Fruit fly (Drosophila melanogaster) S2 (cell line): ENCODE results near the gene cona.
A peak's percentile ranks its signal among the peaks of the same experiment; 100 is the strongest.

ENCODE experiments used
- CG8478 ChIP-seq: fragments of >200 bp; optimal IDR thresholded peaks from 2 replicates; lab custom pipeline; 2018
- CTCF ChIP-seq, 2 experiments: fragments of >200 bp; optimal IDR thresholded peaks; 2 replicates each; lab custom pipeline; 2018

cona gene

DNA sequence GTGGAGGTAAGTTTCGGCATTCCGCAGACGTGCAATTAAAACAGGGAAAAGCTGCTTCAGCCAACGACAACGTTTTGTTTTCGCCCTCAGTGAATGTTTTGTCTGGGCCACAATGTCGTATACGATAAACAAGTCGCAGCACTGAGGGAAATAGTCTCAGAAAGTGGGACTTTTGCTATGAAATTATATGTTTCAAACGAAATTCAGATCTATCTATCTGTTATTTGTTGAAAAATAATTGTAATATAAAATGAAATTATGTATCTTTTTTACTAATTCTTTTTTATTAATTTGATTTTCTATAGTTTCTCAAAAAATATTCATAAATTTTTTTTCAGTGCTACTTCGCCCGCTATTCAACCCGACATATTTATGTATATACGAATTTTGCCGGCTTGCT is 7.8 kb downstream of the cona start:
- TF ChIP-seq CG8478 (lab: Kevin White, UChicago) = no peak
- no peak for TF ChIP-seq CTCF (optimal IDR thresholded peaks at IDR 0.05; lab: Kevin White, UChicago)

DNA sequence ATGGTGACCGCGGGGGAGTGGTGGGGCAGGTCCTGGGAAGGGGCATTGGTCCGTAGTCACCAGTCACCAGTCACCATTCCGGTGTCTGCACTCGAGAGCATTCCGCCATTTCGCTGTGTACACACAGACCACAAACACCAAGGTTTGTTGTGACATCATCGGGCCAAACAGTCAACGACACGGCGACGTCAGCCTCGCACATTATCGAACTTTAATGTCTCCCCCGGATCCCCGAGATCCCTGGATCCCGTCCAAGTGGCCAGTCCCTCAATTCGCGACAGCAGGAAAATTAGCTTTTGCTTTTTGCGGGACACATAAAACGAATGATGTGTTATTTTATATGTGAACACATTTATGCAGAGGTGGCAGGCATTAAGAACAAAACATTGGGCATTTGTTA is 9.2 kb downstream of the cona start:
- no peak for TF ChIP-seq CTCF (optimal IDR thresholded peaks at IDR 0.05; lab: Kevin White, UChicago)
- TF ChIP-seq CG8478 (lab: Kevin White, UChicago) = no peak

DNA sequence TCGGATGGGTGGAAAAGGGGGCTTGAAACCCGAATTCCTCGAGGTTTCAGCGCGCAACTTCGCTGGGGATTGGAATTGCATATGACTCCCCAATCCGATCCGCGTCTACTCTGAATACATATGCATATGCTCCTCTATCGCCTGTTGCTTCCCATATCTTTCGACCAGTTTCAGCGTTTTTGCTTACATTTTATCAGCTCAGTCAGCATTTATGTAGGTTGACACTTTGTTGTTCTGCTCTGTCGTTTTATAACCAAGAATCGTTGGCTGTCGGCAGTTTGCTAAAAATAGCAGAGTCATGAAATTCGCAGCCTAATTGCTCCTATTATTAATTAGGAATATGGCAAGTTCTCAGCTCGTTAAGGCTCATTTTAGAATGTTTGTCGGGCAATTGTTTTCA is 10.1 kb downstream of the cona start:
- TF ChIP-seq CTCF (optimal IDR thresholded peaks at IDR 0.05; lab: Kevin White, UChicago) = no peak
- no peak for TF ChIP-seq CG8478 (lab: Kevin White, UChicago)

DNA sequence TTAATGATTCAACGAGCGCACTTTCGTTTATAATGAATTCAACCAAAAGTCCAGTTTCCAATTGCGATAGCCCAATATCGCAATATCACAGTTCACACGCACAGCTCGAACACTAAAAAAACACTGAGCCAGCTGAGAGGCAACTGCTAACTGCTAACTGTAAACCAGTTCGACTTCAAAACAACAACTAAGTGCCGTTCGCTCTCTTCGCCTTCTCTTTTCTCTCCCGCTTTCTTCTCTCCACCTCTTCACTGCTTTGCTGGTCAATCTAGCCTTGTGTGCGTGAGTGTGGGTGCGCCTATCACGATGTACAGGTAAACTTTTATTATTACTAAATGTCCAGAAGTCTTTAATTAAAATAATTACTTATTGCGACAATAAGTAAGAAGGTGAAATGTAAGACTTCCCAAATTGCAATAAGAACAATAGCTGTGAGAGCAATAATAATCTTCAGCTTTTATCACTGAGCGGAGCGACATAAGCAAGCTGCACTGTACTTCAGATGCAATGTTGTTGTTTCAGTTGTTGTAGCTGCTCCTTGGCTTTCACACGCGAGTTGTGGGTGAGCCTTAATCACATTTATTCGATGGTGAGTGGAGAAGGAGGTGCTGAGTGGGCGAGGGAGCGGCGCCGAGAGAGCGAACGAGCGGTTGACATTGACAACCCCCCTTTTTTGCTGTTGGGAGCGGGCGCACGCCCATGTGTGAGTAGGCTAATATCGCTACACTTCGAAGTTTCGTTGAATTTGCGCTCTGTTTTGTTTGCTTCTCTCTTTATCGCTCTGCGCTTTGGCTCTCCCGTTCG is 11.4 kb downstream of the cona start, which contains the start of gene Vti1b:
Gene Vti1b (plus strand): TSS at position 195 of the 804 bp plus-strand sequence.
- TF ChIP-seq CG8478 (lab: Kevin White, UChicago) (no peak), CTCF (optimal IDR thresholded peaks at IDR 0.05; lab: Kevin White, UChicago) (no peak)

DNA sequence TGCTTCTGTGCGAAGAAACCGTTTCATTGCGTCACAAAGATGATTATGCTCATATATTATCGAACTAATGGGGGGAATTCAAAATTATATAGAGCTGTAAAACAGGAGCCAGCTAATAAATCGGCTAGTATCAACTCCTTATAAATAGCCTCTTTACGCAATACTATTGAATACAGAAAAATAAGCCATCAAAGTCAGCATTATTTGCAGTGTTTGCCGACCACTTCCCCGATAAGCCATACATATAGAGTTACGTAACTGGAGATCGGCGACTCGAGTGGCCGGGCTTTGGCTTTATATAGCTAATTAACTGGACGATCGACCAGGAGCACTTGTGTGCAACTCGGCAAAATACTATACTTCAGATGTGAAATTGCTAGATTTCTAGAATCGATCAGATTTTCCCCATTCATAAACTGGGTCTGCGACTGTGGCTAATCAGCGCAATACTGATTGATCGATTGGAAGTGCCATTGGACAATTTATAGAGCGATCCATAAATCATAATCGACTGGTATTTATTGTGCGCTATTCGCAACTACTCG is 12.3 kb downstream of the cona start:
- no peak for TF ChIP-seq CG8478 (lab: Kevin White, UChicago)
- no peak for TF ChIP-seq CTCF (optimal IDR thresholded peaks at IDR 0.05; lab: Kevin White, UChicago)

DNA sequence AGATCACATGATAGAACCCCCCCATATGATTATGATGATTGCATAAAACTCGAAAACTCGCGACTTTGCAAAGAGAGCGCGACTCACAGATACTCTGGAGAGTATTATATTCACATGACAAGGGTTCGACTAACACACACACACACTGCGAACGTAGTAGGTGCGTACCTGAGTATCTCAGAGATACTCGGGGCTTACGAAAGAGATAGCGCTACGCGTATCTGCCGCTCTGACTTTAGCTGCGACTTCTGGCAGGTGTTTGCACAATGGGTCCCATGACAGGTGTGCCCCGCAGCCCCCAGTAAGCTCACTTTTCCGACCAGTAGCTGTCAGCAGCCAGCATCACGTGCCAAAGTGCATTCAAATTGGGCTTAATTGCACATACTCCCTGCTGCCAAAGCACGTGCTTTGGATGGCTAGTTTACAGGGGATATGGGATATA is 12.9 kb downstream of the cona start:
- TF ChIP-seq CG8478 (lab: Kevin White, UChicago) (no peak), CTCF (optimal IDR thresholded peaks at IDR 0.05; lab: Kevin White, UChicago) (no peak)

DNA sequence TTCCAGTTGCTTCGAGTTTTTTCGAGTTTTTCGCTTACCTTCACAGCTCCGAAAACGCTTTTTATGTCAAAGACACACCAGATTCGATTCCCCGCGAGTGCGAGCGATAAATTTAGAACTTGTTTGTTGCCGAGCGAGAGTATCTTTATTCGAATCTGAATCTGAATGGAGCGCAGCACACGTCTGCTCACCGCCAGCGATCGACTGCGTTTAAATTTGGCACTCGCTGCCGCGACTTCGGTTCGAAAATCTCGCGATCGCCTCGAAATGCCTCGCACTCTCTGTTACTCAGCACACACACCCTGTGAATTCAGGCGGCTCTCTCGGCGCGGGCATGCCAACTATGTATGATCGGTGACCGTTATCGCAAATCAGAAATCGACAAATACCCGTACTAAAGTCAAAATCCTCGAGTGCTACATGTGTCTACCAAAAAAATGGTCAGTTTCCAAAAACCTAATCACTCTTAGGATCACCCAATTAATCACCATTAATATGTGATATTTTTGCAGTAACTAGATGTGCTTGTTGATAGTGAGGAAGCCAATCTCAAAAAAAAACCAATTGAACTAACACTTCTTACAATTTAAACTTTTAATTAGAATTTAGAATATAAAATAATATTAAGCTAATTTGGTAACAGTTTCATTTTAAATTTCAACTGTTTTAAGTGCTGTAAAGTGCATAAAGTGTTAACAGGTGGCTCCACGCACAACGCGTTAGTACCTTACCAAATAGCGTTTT is 13.5 kb downstream of the cona start, which contains the start of gene Vha100-2:
Gene Vha100-2 (minus strand): TSS at position 216 of the 744 bp plus-strand sequence.
- TF ChIP-seq CTCF (optimal IDR thresholded peaks at IDR 0.05; lab: Kevin White, UChicago) = peak in 1 of 2 experiments; percentile 25
- TF ChIP-seq CG8478 (lab: Kevin White, UChicago) = no peak

DNA sequence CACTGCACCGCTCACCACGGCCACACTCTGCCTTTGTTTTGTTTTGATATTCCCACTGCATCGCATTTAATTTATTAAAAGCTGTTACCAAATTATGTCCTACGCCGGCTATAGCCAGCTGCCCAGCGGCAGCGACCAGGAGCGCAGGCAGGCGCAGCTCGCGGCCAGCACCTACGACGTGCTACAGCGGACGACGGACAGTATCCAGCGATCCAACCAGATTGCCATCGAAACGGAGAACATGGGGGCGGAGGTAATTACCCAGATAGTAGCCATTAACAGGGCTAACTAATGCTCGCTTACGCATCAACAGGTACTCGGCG is 14.0 kb downstream of the cona start:
- no peak for TF ChIP-seq CG8478 (lab: Kevin White, UChicago)
- no peak for TF ChIP-seq CTCF (optimal IDR thresholded peaks at IDR 0.05; lab: Kevin White, UChicago)

DNA sequence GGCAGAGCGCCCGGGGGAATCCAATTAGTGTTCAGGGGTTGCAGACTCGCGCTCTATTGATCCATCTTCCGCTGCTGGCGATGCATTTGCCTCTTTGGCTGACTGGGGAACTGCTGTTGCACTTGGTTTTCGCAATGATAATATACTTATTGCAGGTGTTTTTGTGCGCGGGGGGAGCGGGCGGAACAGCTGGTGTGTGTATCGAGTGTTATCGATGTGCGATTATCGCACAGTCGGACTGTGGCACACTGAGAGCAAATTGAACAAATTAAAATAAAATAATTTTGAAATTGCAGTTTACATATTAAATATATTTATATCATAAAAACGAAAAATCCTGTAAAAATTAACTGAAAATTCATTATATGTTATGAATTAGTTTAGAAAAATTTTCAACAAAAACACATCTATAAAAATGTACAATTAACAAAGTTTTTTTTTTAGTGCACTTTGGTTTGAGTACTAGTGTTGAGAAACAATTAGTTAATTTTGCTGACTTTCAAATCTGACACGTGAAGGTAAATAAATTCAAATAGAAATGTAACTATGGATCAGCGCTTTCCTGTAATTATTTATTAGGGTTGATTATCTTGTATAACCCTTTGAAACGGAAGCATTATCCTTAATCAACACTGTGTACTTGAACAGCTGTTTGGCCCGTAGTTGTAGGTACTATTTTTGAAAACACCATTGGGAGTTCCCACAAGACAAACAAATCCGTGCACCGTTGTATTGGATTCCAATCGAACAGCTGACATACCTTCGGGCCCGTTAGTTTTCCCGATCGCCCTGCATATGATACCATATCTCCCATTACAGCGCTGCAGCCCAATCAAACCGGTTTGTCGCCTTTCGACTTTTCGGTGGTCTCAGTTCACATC is 17.2 kb downstream of the cona start, which contains the start of the genes Wdr37 and koko:
Gene Wdr37 (minus strand): TSS at position 168 of the 881 bp plus-strand sequence.
Gene koko (plus strand): TSS at position 478 of the 881 bp plus-strand sequence.
- TF ChIP-seq CTCF (optimal IDR thresholded peaks at IDR 0.05; lab: Kevin White, UChicago) (no peak), CG8478 (lab: Kevin White, UChicago) (no peak)

DNA sequence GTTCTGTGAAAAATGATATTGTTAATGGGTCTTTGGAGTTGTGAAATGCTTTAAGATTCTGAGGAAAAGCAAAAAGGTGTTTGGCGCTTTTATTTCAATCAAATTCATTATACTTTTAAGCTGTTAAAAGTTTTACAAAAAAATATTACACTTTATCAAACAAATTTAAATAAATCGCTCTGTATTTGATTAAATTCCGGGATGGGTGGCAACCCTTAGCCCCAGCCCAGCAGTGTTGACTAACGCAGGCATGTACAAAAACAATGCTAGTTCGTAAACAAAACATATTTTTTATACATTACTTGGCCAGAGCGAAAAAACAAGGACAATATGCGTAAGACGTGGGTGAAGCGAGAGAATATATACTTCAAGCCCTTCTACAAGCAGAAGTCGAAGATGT is 19.1 kb downstream of the cona start, which contains the start of gene CG7685:
Gene CG7685 (plus strand): TSS at position 228 of the 400 bp plus-strand sequence.
- TF ChIP-seq CTCF (optimal IDR thresholded peaks at IDR 0.05; lab: Kevin White, UChicago) (no peak), CG8478 (lab: Kevin White, UChicago) (no peak)

DNA sequence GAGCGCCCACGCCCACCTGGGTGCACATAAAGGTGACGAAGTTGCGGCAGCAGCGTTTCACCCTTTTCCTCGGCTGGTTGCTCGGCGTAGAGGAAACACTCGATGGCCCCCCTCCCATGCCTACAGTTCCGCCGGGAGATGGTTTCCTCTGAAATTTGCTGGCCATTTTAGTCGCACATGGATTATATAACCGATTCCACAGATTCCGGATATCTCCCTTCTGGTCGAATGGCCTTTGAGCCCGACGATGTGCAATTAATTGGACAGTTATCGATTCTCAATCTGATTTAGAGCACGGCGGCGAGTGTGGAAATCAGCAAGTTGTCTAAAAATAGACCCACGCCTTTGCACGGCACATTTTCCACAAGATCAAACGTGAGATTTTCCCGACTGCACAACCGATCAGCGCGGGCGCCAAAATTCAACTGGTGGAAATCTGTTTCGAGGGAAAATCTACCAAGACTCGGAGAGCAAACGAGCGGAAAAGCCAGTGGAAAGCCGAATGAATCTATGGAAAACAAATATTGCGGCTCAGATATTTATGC is 25.6 kb downstream of the cona start, which contains the start of gene CG10864:
Gene CG10864 (minus strand): TSS at position 427 of the 545 bp plus-strand sequence.
- TF ChIP-seq CG8478 (lab: Kevin White, UChicago) (no peak), CTCF (optimal IDR thresholded peaks at IDR 0.05; lab: Kevin White, UChicago) (no peak)

DNA sequence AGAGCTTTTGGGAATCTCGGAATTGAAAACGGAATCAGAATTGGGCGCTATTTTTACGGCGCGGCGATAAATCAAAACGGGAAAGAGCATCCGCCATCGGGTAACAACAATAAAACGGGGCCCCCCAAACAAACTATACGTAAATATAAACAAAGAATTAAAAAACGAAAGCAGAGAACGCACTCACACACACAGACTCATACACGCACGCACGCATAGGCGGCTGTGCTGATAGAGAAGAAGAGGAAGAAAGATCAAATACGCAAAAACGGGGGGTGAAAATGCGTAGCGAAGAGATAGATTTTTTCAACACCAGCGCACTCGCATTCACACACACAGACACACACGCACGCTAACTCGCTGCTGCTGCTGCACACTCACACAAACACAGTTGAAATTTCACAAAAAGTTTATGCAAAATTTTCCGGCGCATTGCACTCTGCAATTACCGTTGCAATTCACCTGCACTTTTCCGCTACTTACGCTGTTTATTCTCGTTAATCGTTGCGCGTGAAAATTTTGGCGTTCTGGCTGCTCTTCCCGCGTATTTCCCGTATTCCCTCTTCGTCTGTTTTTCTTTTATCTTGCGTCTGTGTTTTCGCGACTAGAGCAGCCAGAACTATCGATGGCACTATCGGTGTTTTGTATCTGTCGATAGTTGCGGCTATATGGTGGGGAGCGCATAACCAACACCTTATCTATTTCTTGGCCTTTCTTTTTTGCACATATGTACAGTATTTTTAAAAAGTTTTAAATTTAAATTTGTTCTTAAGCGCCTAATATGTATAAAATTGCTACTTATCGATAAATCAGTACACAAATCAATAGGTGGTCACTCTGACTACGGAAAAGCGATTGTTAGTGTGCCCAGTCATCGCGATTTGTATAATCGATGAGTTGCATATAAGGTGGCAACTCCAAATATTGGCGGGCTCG is 26.9 kb downstream of the cona start, which contains the start of gene CG31122:
Gene CG31122 (minus strand): TSS at position 596 of the 936 bp plus-strand sequence.
- TF ChIP-seq CG8478 (lab: Kevin White, UChicago) = no peak
- no peak for TF ChIP-seq CTCF (optimal IDR thresholded peaks at IDR 0.05; lab: Kevin White, UChicago)
